Worm (Caenorhabditis elegans): ENCODE results near the gene C07G1.15.

ce11 chrIV:8148494-8148893 is 21.3 kb upstream of the C07G1.15 start, which contains the start of gene pmk-1:
- TF ChIP-seq ztf-23 (GFP tag; IDR thresholded peaks at IDR 0.05) (no peak), flt-1 (GFP tag; IDR thresholded peaks at IDR 0.05) (no peak), cog-1 (tag; optimal IDR thresholded peaks at IDR 0.05) (no peak), T22C8.4 (GFP tag; IDR thresholded peaks at IDR 0.05) (no peak)
